Fruit fly (Drosophila melanogaster) whole organism, embryonic: ENCODE data around the gene Cpr11A.

Experiments used
- B-H2 ChIP-seq: fragments of 200-800 bp; sonication (Bioruptor generic); optimal IDR thresholded peaks from 2 replicates; lab custom pipeline; 2018; ENCODE audit warnings: missing biosample characterization, mild to moderate bottlenecking, missing genetic modification characterization
- BEAF-32 ChIP-seq: fragments of 200-800 bp; sonication (Bioruptor generic); optimal IDR thresholded peaks from 3 replicates; lab custom pipeline; 2017; ENCODE audit warnings: missing biosample characterization, missing genetic modification characterization, mild to moderate bottlenecking, moderate library complexity, missing genetic modification reagents
- Bgb ChIP-seq: fragments of 200-800 bp; sonication (Bioruptor generic); IDR thresholded peaks from 2 replicates; pipeline ENCODE4 v1.3.6; 2022; ENCODE audit warnings: missing biosample characterization, missing genetic modification characterization; ENCODE audit not compliant: partially characterized antibody
- CG10209 ChIP-seq: fragments of 200-800 bp; sonication (Bioruptor generic); optimal IDR thresholded peaks from 3 replicates; lab custom pipeline; 2017; ENCODE audit warnings: missing biosample characterization, mild to moderate bottlenecking, missing genetic modification characterization, missing genetic modification reagents
- CG11696 ChIP-seq: fragments of 200-800 bp; sonication (Bioruptor generic); IDR thresholded peaks from 2 replicates; pipeline ENCODE4 v1.3.6; 2022; ENCODE audit warnings: missing biosample characterization, missing genetic modification characterization
- CG12299 ChIP-seq: fragments of 200-800 bp; sonication (Bioruptor generic); optimal IDR thresholded peaks from 2 replicates; lab custom pipeline; 2018; ENCODE audit warnings: missing biosample characterization, mild to moderate bottlenecking, missing genetic modification characterization
- CG12391 ChIP-seq: fragments of 200-800 bp; sonication (Bioruptor generic); optimal IDR thresholded peaks from 3 replicates; lab custom pipeline; 2018; ENCODE audit warnings: missing biosample characterization, mild to moderate bottlenecking, missing genetic modification characterization, moderate library complexity
- CG12659 ChIP-seq: fragments of 200-800 bp; sonication (Bioruptor generic); optimal IDR thresholded peaks from 3 replicates; lab custom pipeline; 2017; ENCODE audit warnings: mild to moderate bottlenecking, missing biosample characterization, missing genetic modification reagents, missing genetic modification characterization
- CG15696 ChIP-seq: fragments of 200-800 bp; sonication (Bioruptor generic); optimal IDR thresholded peaks from 2 replicates; lab custom pipeline; 2019; ENCODE audit warnings: missing biosample characterization, mild to moderate bottlenecking, missing genetic modification characterization, moderate library complexity
- CG17829 ChIP-seq: fragments of 200-800 bp; optimal IDR thresholded peaks from 2 replicates; lab custom pipeline; 2019; ENCODE audit warnings: missing biosample characterization, mild to moderate bottlenecking, missing genetic modification characterization, moderate library complexity
- CG18619 ChIP-seq: fragments of 200-800 bp; sonication (Bioruptor generic); optimal IDR thresholded peaks from 3 replicates; lab custom pipeline; 2017; ENCODE audit warnings: missing biosample characterization, mild to moderate bottlenecking, missing genetic modification characterization
- CG33213 ChIP-seq: fragments of 200-800 bp; sonication (Bioruptor generic); optimal IDR thresholded peaks from 3 replicates; lab custom pipeline; 2016; ENCODE audit warnings: missing biosample characterization, missing genetic modification characterization
- CG43689 ChIP-seq: fragments of 200-800 bp; sonication (Bioruptor generic); IDR thresholded peaks from 2 replicates; pipeline ENCODE4 v1.3.6; 2022; ENCODE audit warnings: missing biosample characterization, missing genetic modification characterization
- CG4424 ChIP-seq: fragments of 200-800 bp; sonication (Bioruptor generic); optimal IDR thresholded peaks from 3 replicates; lab custom pipeline; 2016; ENCODE audit warnings: missing biosample characterization, missing genetic modification characterization
- CG4854 ChIP-seq: fragments of 200-800 bp; sonication (Bioruptor generic); optimal IDR thresholded peaks from 2 replicates; lab custom pipeline; 2016; ENCODE audit warnings: missing biosample characterization, missing genetic modification characterization, inconsistent platforms
- CG5180 ChIP-seq: fragments of 200-800 bp; sonication (Bioruptor generic); optimal IDR thresholded peaks from 3 replicates; lab custom pipeline; 2017; ENCODE audit warnings: missing biosample characterization, missing genetic modification characterization, mild to moderate bottlenecking, moderate library complexity, missing genetic modification reagents
- CG9817 ChIP-seq: fragments of 200-800 bp; sonication (Bioruptor generic); optimal IDR thresholded peaks from 2 replicates; lab custom pipeline; 2018; ENCODE audit warnings: missing biosample characterization, mild to moderate bottlenecking, missing genetic modification characterization, moderate library complexity
- CG9876 ChIP-seq: fragments of 200-800 bp; sonication (Bioruptor generic); optimal IDR thresholded peaks from 2 replicates; lab custom pipeline; 2016; ENCODE audit warnings: missing biosample characterization, missing genetic modification characterization
- Camta ChIP-seq: fragments of 200-800 bp; sonication (Bioruptor generic); optimal IDR thresholded peaks from 2 replicates; lab custom pipeline; 2016; ENCODE audit warnings: missing biosample characterization, missing genetic modification characterization
- CoRest ChIP-seq: fragments of 200-800 bp; sonication (Bioruptor generic); optimal IDR thresholded peaks from 3 replicates; lab custom pipeline; 2018; ENCODE audit warnings: missing biosample characterization, mild to moderate bottlenecking, missing genetic modification characterization, moderate library complexity
- D ChIP-seq, 2 experiments: fragments of 200-800 bp in 1 of 2; fragments of >200 bp in 1 of 2; sonication (Bioruptor generic) in 1 of 2; optimal IDR thresholded peaks; 2 replicates in 1 of 2; 3 replicates in 1 of 2; lab custom pipeline; 2017; ENCODE audit warnings: mild to moderate bottlenecking in 1 of 2, missing biosample characterization in 1 of 2, missing genetic modification characterization in 1 of 2, missing genetic modification reagents in 1 of 2
- Drgx ChIP-seq: fragments of 200-800 bp; sonication (Bioruptor generic); IDR thresholded peaks from 2 replicates; pipeline ENCODE4 v1.3.6; 2022; ENCODE audit warnings: missing biosample characterization, missing genetic modification characterization
- Ets97D ChIP-seq: fragments of 200-800 bp; sonication (Bioruptor generic); optimal IDR thresholded peaks from 3 replicates; lab custom pipeline; 2016; ENCODE audit warnings: missing biosample characterization, missing genetic modification characterization
- GATAe ChIP-seq: fragments of 200-800 bp; sonication (Bioruptor generic); conservative IDR thresholded peaks from 2 replicates; pipeline ENCODE4 v1.3.6; 2022; ENCODE audit warnings: missing biosample characterization, missing genetic modification characterization
- H15 ChIP-seq: fragments of 200-800 bp; sonication (Bioruptor generic); IDR thresholded peaks from 3 replicates; pipeline ENCODE4 v1.3.6; 2022; ENCODE audit warnings: missing biosample characterization, missing genetic modification characterization
- Hand ChIP-seq: fragments of 200-800 bp; sonication (Bioruptor generic); optimal IDR thresholded peaks from 2 replicates; lab custom pipeline; 2017; ENCODE audit warnings: mild to moderate bottlenecking, missing biosample characterization, missing genetic modification reagents, missing genetic modification characterization
- Hr3 ChIP-seq: fragments of 200-800 bp; sonication (Bioruptor generic); optimal IDR thresholded peaks from 3 replicates; lab custom pipeline; 2016; ENCODE audit warnings: missing biosample characterization, missing genetic modification characterization
- Lim3 ChIP-seq: fragments of 200-800 bp; sonication (Bioruptor generic); IDR thresholded peaks from 2 replicates; pipeline ENCODE4 v1.3.6; 2022; ENCODE audit warnings: missing biosample characterization, missing genetic modification characterization
- Med ChIP-seq: fragments of 200-800 bp; sonication (Bioruptor generic); peaks from one replicate; lab custom pipeline; 2016; ENCODE audit warnings: missing biosample characterization, missing genetic modification characterization, mild to moderate bottlenecking, inconsistent platforms, moderate library complexity
- Meics ChIP-seq: fragments of 200-800 bp; sonication (Bioruptor generic); optimal IDR thresholded peaks from 2 replicates; lab custom pipeline; 2017; ENCODE audit warnings: missing biosample characterization, mild to moderate bottlenecking, missing genetic modification characterization
- Usf ChIP-seq: fragments of 200-800 bp; sonication (Bioruptor generic); optimal IDR thresholded peaks from 2 replicates; lab custom pipeline; 2017; ENCODE audit warnings: missing genotype, missing biosample characterization, missing genetic modification characterization
- Vsx1 ChIP-seq: fragments of 200-800 bp; sonication (Bioruptor generic); optimal IDR thresholded peaks from 2 replicates; lab custom pipeline; 2017; ENCODE audit warnings: missing biosample characterization, mild to moderate bottlenecking, missing genetic modification characterization, missing genetic modification reagents
- aop ChIP-seq: fragments of 200-800 bp; sonication (Bioruptor generic); IDR thresholded peaks from 2 replicates; pipeline ENCODE4 v1.3.6; 2022; ENCODE audit warnings: missing biosample characterization, missing genetic modification characterization
- cas ChIP-seq: fragments of 200-800 bp; sonication (Bioruptor generic); IDR thresholded peaks from 2 replicates; pipeline ENCODE4 v1.3.6; 2022; ENCODE audit warnings: missing biosample characterization, missing genetic modification characterization
- ci ChIP-seq: fragments of 200-800 bp; sonication (Bioruptor generic); IDR thresholded peaks from 3 replicates; pipeline ENCODE4 v1.3.6; 2022; ENCODE audit warnings: missing biosample characterization, missing genetic modification characterization
- crol ChIP-seq: fragments of 200-800 bp; sonication (Bioruptor generic); IDR thresholded peaks from 2 replicates; pipeline ENCODE4 v1.3.6; 2022; ENCODE audit warnings: missing biosample characterization, missing genetic modification characterization
- cwo ChIP-seq: fragments of 200-800 bp; sonication (Bioruptor generic); optimal IDR thresholded peaks from 3 replicates; lab custom pipeline; 2017; ENCODE audit warnings: missing biosample characterization, missing genetic modification characterization, mild to moderate bottlenecking, moderate library complexity, missing genetic modification reagents
- dan ChIP-seq: fragments of 200-800 bp; sonication (Bioruptor generic); IDR thresholded peaks from 2 replicates; pipeline ENCODE4 v1.3.6; 2022; ENCODE audit warnings: missing biosample characterization, missing genetic modification characterization
- emc ChIP-seq: fragments of 200-800 bp; sonication (Bioruptor generic); optimal IDR thresholded peaks from 2 replicates; lab custom pipeline; 2016; ENCODE audit warnings: missing biosample characterization, missing genetic modification characterization
- gce ChIP-seq: fragments of 200-800 bp; sonication (Bioruptor generic); IDR thresholded peaks from 3 replicates; pipeline ENCODE4 v1.3.6; 2022; ENCODE audit warnings: missing biosample characterization, missing genetic modification characterization
- gcm2 ChIP-seq: fragments of 200-800 bp; sonication (Bioruptor generic); optimal IDR thresholded peaks from 2 replicates; lab custom pipeline; 2016; ENCODE audit warnings: missing biosample characterization, missing genetic modification characterization
- gfzf ChIP-seq: fragments of 200-800 bp; sonication (Bioruptor generic); optimal IDR thresholded peaks from 2 replicates; lab custom pipeline; 2016; ENCODE audit warnings: missing biosample characterization, mild to moderate bottlenecking, missing genetic modification characterization, moderate library complexity
- grau ChIP-seq: fragments of 200-800 bp; optimal IDR thresholded peaks from 3 replicates; lab custom pipeline; 2019; ENCODE audit warnings: missing biosample characterization, mild to moderate bottlenecking, missing genetic modification characterization, moderate library complexity
- lmd ChIP-seq: fragments of 200-800 bp; sonication (Bioruptor generic); IDR thresholded peaks from 2 replicates; pipeline ENCODE4 v1.3.6; 2022; ENCODE audit warnings: missing biosample characterization, missing genetic modification characterization
- maf-S ChIP-seq: fragments of 200-800 bp; sonication (Bioruptor generic); optimal IDR thresholded peaks from 2 replicates; lab custom pipeline; 2016; ENCODE audit warnings: missing biosample characterization, missing genetic modification characterization
- nerfin-1 ChIP-seq: fragments of 200-800 bp; sonication (Bioruptor generic); optimal IDR thresholded peaks from 3 replicates; lab custom pipeline; 2019; ENCODE audit warnings: missing biosample characterization, mild to moderate bottlenecking, missing genetic modification characterization, moderate library complexity
- prd ChIP-seq, 3 experiments: fragments of >200 bp in 2 of 3; fragments of 200-800 bp in 1 of 3; sonication (Bioruptor generic) in 1 of 3; optimal IDR thresholded peaks in 2 of 3; IDR thresholded peaks in 1 of 3; 2 replicates in 2 of 3; 3 replicates in 1 of 3; pipeline versions ENCODE4 v1.3.6 to Lab custom; 2017 to 2022; ENCODE audit warnings: missing biosample characterization in 1 of 3, missing genetic modification characterization in 1 of 3
- sens ChIP-seq: fragments of 200-800 bp; sonication (Bioruptor generic); peaks from one replicate; lab custom pipeline; 2016; ENCODE audit warnings: missing biosample characterization, missing genetic modification characterization
- twi ChIP-seq: fragments of 200-800 bp; optimal IDR thresholded peaks from 2 replicates; lab custom pipeline; 2019; ENCODE audit warnings: missing biosample characterization, mild to moderate bottlenecking, missing genetic modification characterization, moderate library complexity
- yki ChIP-seq: fragments of >200 bp; optimal IDR thresholded peaks from 3 replicates; lab custom pipeline; 2018

Cpr11A gene

dm6 chrX:12472244-12472736 is 14.5 kb upstream of the Cpr11A start (continued):
- TF ChIP-seq ci (GFP tag; lab: Robert Waterston, UW): peak; percentile 91
- TF ChIP-seq dan (GFP tag; lab: Robert Waterston, UW): peak; percentile 32; the same call in 1 of the 2 replicates
- peak; percentile 96 for TF ChIP-seq lmd (GFP tag; lab: Robert Waterston, UW)
- TF ChIP-seq CG15696 (tag; lab: Kevin White, UChicago): peak; percentile 79
- TF ChIP-seq CG9817 (tag; lab: Kevin White, UChicago): peak; percentile 93
- peak; percentile 90 for TF ChIP-seq CG12299 (tag; lab: Kevin White, UChicago)
- TF ChIP-seq CG33213 (GFP tag; lab: Kevin White, UChicago): no peak
- TF ChIP-seq Med (GFP tag; lab: Kevin White, UChicago): peak; percentile 93
- TF ChIP-seq aop: no peak
- peak; percentile 85 for TF ChIP-seq CG11696 (GFP tag; lab: Robert Waterston, UW)
- peak; percentile 97 for TF ChIP-seq CoRest (tag; lab: Kevin White, UChicago)
- TF ChIP-seq gce (GFP tag; lab: Robert Waterston, UW): peak; percentile 90
- TF ChIP-seq maf-S (GFP tag; lab: Kevin White, UChicago): peak; percentile 52
- peak; percentile 85 for TF ChIP-seq CG5180 (GFP tag; lab: Kevin White, UChicago)
- no peak for TF ChIP-seq yki (lab: Kevin White, UChicago)
- TF ChIP-seq Lim3 (GFP tag; lab: Robert Waterston, UW): peak; percentile 76; the same call in 1 of the 2 replicates
- peak; percentile 40 for TF ChIP-seq Ets97D
- TF ChIP-seq nerfin-1 (tag; lab: Kevin White, UChicago): peak; percentile 90
- no peak for TF ChIP-seq Bgb (GFP tag; lab: Robert Waterston, UW)
- TF ChIP-seq B-H2 (GFP tag; lab: Kevin White, UChicago): peak; percentile 92
- TF ChIP-seq CG10209: peak; percentile 94
- TF ChIP-seq D (optimal IDR thresholded peaks at IDR 0.05; lab: Kevin White, UChicago): no peak
- peak; percentile 92 for TF ChIP-seq D (GFP tag; optimal IDR thresholded peaks at IDR 0.05; lab: Kevin White, UChicago)
- TF ChIP-seq CG9876 (GFP tag; lab: Kevin White, UChicago): no peak
- TF ChIP-seq CG12391 (tag; lab: Kevin White, UChicago): peak; percentile 94
- no peak for TF ChIP-seq BEAF-32 (GFP tag; lab: Kevin White, UChicago)
- TF ChIP-seq Drgx: peak; percentile 97
- peak; percentile 87 for TF ChIP-seq H15 (GFP tag; lab: Robert Waterston, UW)
- TF ChIP-seq Meics (GFP tag; lab: Kevin White, UChicago): peak; percentile 96
- TF ChIP-seq CG4424 (GFP tag; lab: Kevin White, UChicago): peak; percentile 91
- peak; percentile 78 for TF ChIP-seq CG4854 (GFP tag; lab: Kevin White, UChicago)
- TF ChIP-seq prd (optimal IDR thresholded peaks at IDR 0.05; lab: Kevin White, UChicago): no peak
- TF ChIP-seq prd (GFP tag; IDR thresholded peaks at IDR 0.05; lab: Robert Waterston, UW): peak; percentile 96
- no peak for TF ChIP-seq gfzf
- TF ChIP-seq twi (tag; lab: Kevin White, UChicago): peak; percentile 81
- peak; percentile 88 for TF ChIP-seq cas
- peak; percentile 92 for TF ChIP-seq sens
- peak; percentile 61 for TF ChIP-seq crol (GFP tag; lab: Robert Waterston, UW)
- TF ChIP-seq Hr3 (GFP tag; lab: Kevin White, UChicago): peak; percentile 88
- TF ChIP-seq Usf (GFP tag; lab: Kevin White, UChicago): peak; percentile 84
- peak; percentile 91 for TF ChIP-seq CG43689 (GFP tag; lab: Robert Waterston, UW)
- TF ChIP-seq CG18619 (GFP tag; lab: Kevin White, UChicago): peak; percentile 93
- TF ChIP-seq Vsx1 (GFP tag; lab: Kevin White, UChicago): peak; percentile 87
- peak; percentile 92 for TF ChIP-seq cwo (GFP tag; lab: Kevin White, UChicago)
- peak; percentile 96 for TF ChIP-seq grau (tag; lab: Kevin White, UChicago)
- peak; percentile 53 for TF ChIP-seq emc
- TF ChIP-seq Hand (GFP tag; lab: Kevin White, UChicago): peak; percentile 92
- peak; percentile 97 for TF ChIP-seq CG12659
- peak; percentile 93 for TF ChIP-seq CG17829 (tag; lab: Kevin White, UChicago)
- TF ChIP-seq gcm2: peak; percentile 75
- peak; percentile 79; the same call in 1 of the 2 replicates for TF ChIP-seq GATAe (GFP tag; lab: Robert Waterston, UW)
- TF ChIP-seq Camta (GFP tag; lab: Kevin White, UChicago): peak; percentile 67
